Worm (Caenorhabditis elegans) whole organism, L1 larva: ENCODE results near the gene C26F1.3.

Source experiments
- ama-1 ChIP-seq: fragments of 150-350 bp; optimal IDR thresholded peaks from 2 replicates; lab custom pipeline; 2014
- nhr-47 ChIP-seq: sonication (generic microtip); optimal IDR thresholded peaks from 2 replicates; lab custom pipeline; 2016; ENCODE audit warnings: mild to moderate bottlenecking, missing genetic modification characterization, moderate library complexity, missing compliant biosample characterization

- TF ChIP-seq ama-1 (no peak), nhr-47 (peak; percentile 46)
Measured at ce11 chrV:7759270-7759669, 17.8 kb upstream of the C26F1.3 start.
